Worm (Caenorhabditis elegans) whole organism, mixed stage, embryonic: ENCODE measurements around the gene affl-2.

ENCODE experiments used
- M03D4.4 ChIP-seq: sonication (generic microtip); optimal IDR thresholded peaks from 2 replicates; lab custom pipeline; 2017; ENCODE audit warnings: mild to moderate bottlenecking, missing genetic modification characterization, missing compliant biosample characterization
- bed-3 ChIP-seq: fragments of 200-800 bp; sonication (Bioruptor generic); optimal IDR thresholded peaks from 3 replicates; lab custom pipeline; 2018; ENCODE audit warnings: mild to moderate bottlenecking, missing genetic modification characterization, moderate library complexity, missing compliant biosample characterization
- blmp-1 ChIP-seq: fragments of 150-350 bp; optimal IDR thresholded peaks from 2 replicates; lab custom pipeline; 2014; ENCODE audit warnings: missing biosample characterization, missing genetic modification characterization
- ceh-39 ChIP-seq: fragments of 150-350 bp; optimal IDR thresholded peaks from 2 replicates; lab custom pipeline; 2014; ENCODE audit warnings: missing biosample characterization, missing genetic modification characterization
- ceh-43 ChIP-seq: fragments of 200-800 bp; sonication (Bioruptor generic); optimal IDR thresholded peaks from 2 replicates; lab custom pipeline; 2018; ENCODE audit warnings: mild to moderate bottlenecking, missing genetic modification characterization, moderate library complexity, missing compliant biosample characterization
- ceh-83 ChIP-seq: fragments of 200-800 bp; sonication (Bioruptor generic); optimal IDR thresholded peaks from 2 replicates; lab custom pipeline; 2018; ENCODE audit warnings: mild to moderate bottlenecking, missing genetic modification characterization, missing compliant biosample characterization
- ces-1 ChIP-seq: fragments of 150-350 bp; optimal IDR thresholded peaks from 2 replicates; lab custom pipeline; 2014; ENCODE audit warnings: missing biosample characterization, missing genetic modification reagents, missing genetic modification characterization
- cnd-1 ChIP-seq: fragments of 200-800 bp; sonication (Bioruptor generic); optimal IDR thresholded peaks from 2 replicates; lab custom pipeline; 2018; ENCODE audit warnings: mild to moderate bottlenecking, missing genetic modification characterization, missing compliant biosample characterization
- drap-1 ChIP-seq: fragments of 200-800 bp; sonication (Bioruptor generic); optimal IDR thresholded peaks from 3 replicates; lab custom pipeline; 2018; ENCODE audit warnings: mild to moderate bottlenecking, missing genetic modification characterization, missing compliant biosample characterization
- elt-1 ChIP-seq: sonication (generic microtip); optimal IDR thresholded peaks from 2 replicates; lab custom pipeline; 2017; ENCODE audit warnings: missing genetic modification characterization, mild to moderate bottlenecking, missing compliant biosample characterization, antibody characterized with exemption, moderate library complexity, borderline replicate concordance; ENCODE audit not compliant: insufficient read depth
- elt-3 ChIP-seq: fragments of 150-350 bp; optimal IDR thresholded peaks from 2 replicates; lab custom pipeline; 2014; ENCODE audit warnings: missing biosample characterization, missing genetic modification characterization
- flh-1 ChIP-seq: fragments of 200-800 bp; sonication (Bioruptor generic); optimal IDR thresholded peaks from 2 replicates; lab custom pipeline; 2018; ENCODE audit warnings: mild to moderate bottlenecking, missing genetic modification characterization, moderate library complexity, missing compliant biosample characterization
- ham-2 ChIP-seq: fragments of 200-800 bp; sonication (Bioruptor generic); optimal IDR thresholded peaks from 2 replicates; lab custom pipeline; 2018; ENCODE audit warnings: mild to moderate bottlenecking, missing genetic modification characterization, missing compliant biosample characterization
- hlh-1 ChIP-seq: fragments of 150-350 bp; optimal IDR thresholded peaks from 2 replicates; lab custom pipeline; 2014; ENCODE audit warnings: missing biosample characterization, missing genetic modification reagents, missing genetic modification characterization
- lin-13 ChIP-seq: fragments of 150-350 bp; optimal IDR thresholded peaks from 2 replicates; lab custom pipeline; 2014; ENCODE audit warnings: missing biosample characterization, missing genetic modification characterization
- lin-32 ChIP-seq: fragments of 200-800 bp; sonication (Bioruptor generic); optimal IDR thresholded peaks from 2 replicates; lab custom pipeline; 2018; ENCODE audit warnings: mild to moderate bottlenecking, missing genetic modification characterization, missing compliant biosample characterization
- lsy-2 ChIP-seq: fragments of 150-350 bp; optimal IDR thresholded peaks from 2 replicates; lab custom pipeline; 2014; ENCODE audit warnings: missing biosample characterization, missing genetic modification characterization
- mab-5 ChIP-seq: fragments of 150-350 bp; optimal IDR thresholded peaks from 2 replicates; lab custom pipeline; 2014; ENCODE audit warnings: missing biosample characterization, missing genetic modification characterization
- mep-1 ChIP-seq: fragments of 150-350 bp; optimal IDR thresholded peaks from 2 replicates; lab custom pipeline; 2017; ENCODE audit warnings: missing biosample characterization, missing genetic modification reagents, missing genetic modification characterization, inconsistent platforms
- mls-2 ChIP-seq: sonication (generic microtip); optimal IDR thresholded peaks from 2 replicates; lab custom pipeline; 2016; ENCODE audit warnings: mild to moderate bottlenecking, missing genetic modification characterization, moderate library complexity, missing compliant biosample characterization
- nhr-12 ChIP-seq: fragments of 150-350 bp; optimal IDR thresholded peaks from 2 replicates; lab custom pipeline; 2014; ENCODE audit warnings: missing biosample characterization, missing genetic modification characterization
- nhr-2 ChIP-seq: fragments of 150-350 bp; optimal IDR thresholded peaks from 2 replicates; lab custom pipeline; 2014; ENCODE audit warnings: missing biosample characterization, missing genetic modification characterization
- nhr-237 ChIP-seq: fragments of 150-350 bp; optimal IDR thresholded peaks from 2 replicates; lab custom pipeline; 2014; ENCODE audit warnings: missing biosample characterization, missing genetic modification characterization
- nhr-28 ChIP-seq: fragments of 150-350 bp; optimal IDR thresholded peaks from 2 replicates; lab custom pipeline; 2014; ENCODE audit warnings: missing biosample characterization, missing genetic modification characterization
- nhr-76 ChIP-seq: sonication (generic microtip); optimal IDR thresholded peaks from 2 replicates; lab custom pipeline; 2017; ENCODE audit warnings: missing biosample characterization, missing genetic modification characterization
- pha-4 ChIP-seq: fragments of 150-350 bp; optimal IDR thresholded peaks from 2 replicates; lab custom pipeline; 2018; ENCODE audit warnings: missing biosample characterization, missing genetic modification reagents, missing genetic modification characterization
- sem-2 ChIP-seq: fragments of 200-800 bp; sonication (Bioruptor generic); optimal IDR thresholded peaks from 2 replicates; lab custom pipeline; 2018; ENCODE audit warnings: mild to moderate bottlenecking, missing genetic modification characterization, missing compliant biosample characterization
- snpc-4 ChIP-seq: fragments of 150-350 bp; optimal IDR thresholded peaks from 2 replicates; lab custom pipeline; 2014; ENCODE audit warnings: missing biosample characterization, missing genetic modification characterization
- sptf-1 ChIP-seq: sonication (generic microtip); optimal IDR thresholded peaks from 2 replicates; lab custom pipeline; 2017; ENCODE audit warnings: mild to moderate bottlenecking, missing genetic modification characterization, moderate library complexity, missing compliant biosample characterization
- tbx-8 ChIP-seq: fragments of 200-800 bp; sonication (Bioruptor generic); optimal IDR thresholded peaks from 2 replicates; lab custom pipeline; 2018; ENCODE audit warnings: mild to moderate bottlenecking, missing genetic modification characterization, moderate library complexity, missing compliant biosample characterization
- unc-120 ChIP-seq: sonication (generic microtip); optimal IDR thresholded peaks from 2 replicates; lab custom pipeline; 2017; ENCODE audit warnings: missing genetic modification characterization, missing compliant biosample characterization; ENCODE audit not compliant: poor library complexity, severe bottlenecking
- unc-39 ChIP-seq: fragments of 150-350 bp; optimal IDR thresholded peaks from 2 replicates; lab custom pipeline; 2014; ENCODE audit warnings: missing biosample characterization, missing genetic modification characterization
- unc-62 ChIP-seq: fragments of 150-350 bp; optimal IDR thresholded peaks from 2 replicates; lab custom pipeline; 2014; ENCODE audit warnings: missing biosample characterization, missing genetic modification reagents, missing genetic modification characterization
- zip-8 ChIP-seq: fragments of 150-350 bp; optimal IDR thresholded peaks from 2 replicates; lab custom pipeline; 2014; ENCODE audit warnings: missing biosample characterization, missing genetic modification characterization
- ztf-11 ChIP-seq: fragments of 150-350 bp; optimal IDR thresholded peaks from 2 replicates; lab custom pipeline; 2014; ENCODE audit warnings: missing biosample characterization, missing genetic modification characterization

Gene affl-2

DNA sequence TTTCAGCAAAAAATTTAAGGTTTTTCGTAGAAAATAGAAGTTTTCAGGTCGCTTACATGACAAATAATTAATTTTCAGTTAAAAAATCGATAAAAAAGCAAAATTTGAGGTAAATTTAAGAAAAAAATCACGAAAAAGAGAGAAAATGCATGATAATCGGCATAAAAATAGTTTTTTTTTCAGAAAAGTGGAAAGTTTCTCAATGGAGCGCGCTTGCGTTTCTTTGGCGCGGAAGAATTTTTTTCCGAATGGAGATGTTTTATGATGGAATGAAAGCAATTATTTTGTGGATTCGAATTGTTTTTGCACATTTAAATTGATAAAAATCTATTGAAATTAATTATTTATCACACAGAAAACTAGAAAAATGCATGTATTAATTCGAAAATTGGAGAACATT lies 10.8 kb upstream of the affl-2 start:
- TF ChIP-seq ham-2 (GFP tag; lab: Kevin White, UChicago): no peak
- TF ChIP-seq nhr-2 (tag; lab: Kevin White, UChicago): no peak
- TF ChIP-seq mab-5: no peak
- TF ChIP-seq unc-120 (tag; lab: Kevin White, UChicago): no peak
- TF ChIP-seq sem-2 (GFP tag; lab: Kevin White, UChicago): no peak
- no peak for TF ChIP-seq lin-13 (tag; lab: Kevin White, UChicago)

DNA sequence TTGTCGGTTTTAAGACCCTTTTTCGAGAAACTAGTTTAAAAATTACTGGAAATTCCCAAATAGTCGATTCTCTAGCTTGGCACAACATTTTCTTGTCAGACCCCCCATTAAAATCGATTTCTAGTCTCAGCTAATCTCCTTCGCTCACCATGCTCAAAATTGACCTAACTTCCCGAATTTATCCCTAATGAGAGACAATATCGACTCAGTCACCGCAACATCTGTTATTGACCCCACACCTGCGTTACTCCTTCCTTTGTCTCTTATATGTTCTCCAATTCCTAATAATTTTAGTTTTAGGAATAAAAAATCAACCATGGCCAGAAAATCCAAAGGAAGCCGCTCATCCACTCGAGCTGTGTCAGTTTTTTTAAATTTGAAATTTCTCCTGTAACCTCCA lies 5.7 kb upstream of the affl-2 start, which contains the start of gene cec-8:
Gene cec-8, plus strand, starts transcription at position 301 of the 400 bp plus-strand sequence.
- TF ChIP-seq ceh-83 (no peak), ces-1 (GFP tag; lab: Kevin White, UChicago) (no peak), ceh-39 (tag; lab: Kevin White, UChicago) (no peak), pha-4 (no peak), nhr-28 (tag; lab: Kevin White, UChicago) (no peak), ham-2 (GFP tag; lab: Kevin White, UChicago) (no peak), tbx-8 (GFP tag; lab: Kevin White, UChicago) (no peak), sptf-1 (no peak), snpc-4 (tag; lab: Kevin White, UChicago) (no peak), nhr-76 (no peak)

DNA sequence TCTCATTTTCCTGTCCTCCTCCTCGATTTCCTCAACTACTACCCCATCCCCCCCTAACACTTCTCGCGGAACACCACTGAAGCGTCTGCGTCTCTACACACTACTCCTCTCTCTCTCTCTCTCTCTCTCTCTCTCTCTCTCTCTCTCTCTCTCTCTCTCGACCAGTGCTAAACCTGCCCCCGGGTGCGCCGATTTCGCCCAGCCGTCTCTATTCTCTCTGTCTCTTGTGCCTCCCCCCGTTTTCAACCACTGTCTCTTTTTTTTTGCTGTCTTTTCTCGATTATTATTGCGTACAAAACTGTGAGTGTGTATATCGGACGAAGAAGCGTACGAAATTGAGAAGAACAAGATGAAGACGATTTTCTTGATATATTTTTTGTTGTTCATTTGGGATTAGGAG lies 1.7 kb upstream of the affl-2 start:
- TF ChIP-seq ztf-11 (tag; lab: Kevin White, UChicago) (peak; percentile 16), bed-3 (no peak), lsy-2 (tag; lab: Kevin White, UChicago) (peak; percentile 35), drap-1 (GFP tag; lab: Kevin White, UChicago) (peak; percentile 43), hlh-1 (tag; lab: Kevin White, UChicago) (no peak), blmp-1 (tag; lab: Kevin White, UChicago) (no peak), unc-39 (tag; lab: Kevin White, UChicago) (no peak), ceh-43 (GFP tag; lab: Kevin White, UChicago) (no peak), ham-2 (GFP tag; lab: Kevin White, UChicago) (peak; percentile 74), nhr-237 (peak; percentile 30), nhr-76 (no peak), nhr-2 (tag; lab: Kevin White, UChicago) (no peak), nhr-12 (tag; lab: Kevin White, UChicago) (no peak), sptf-1 (peak; percentile 68), unc-120 (tag; lab: Kevin White, UChicago) (peak; percentile 49), snpc-4 (tag; lab: Kevin White, UChicago) (no peak), elt-1 (tag; lab: Kevin White, UChicago) (peak; percentile 23), lin-13 (tag; lab: Kevin White, UChicago) (peak; percentile 36), mls-2 (tag; lab: Kevin White, UChicago) (peak; percentile 52), nhr-28 (tag; lab: Kevin White, UChicago) (no peak), ceh-83 (peak; percentile 54), lin-32 (GFP tag; lab: Kevin White, UChicago) (no peak), mab-5 (no peak), flh-1 (GFP tag; lab: Kevin White, UChicago) (no peak), sem-2 (GFP tag; lab: Kevin White, UChicago) (no peak), elt-3 (no peak), tbx-8 (GFP tag; lab: Kevin White, UChicago) (no peak), ceh-39 (tag; lab: Kevin White, UChicago) (no peak), zip-8 (tag; lab: Kevin White, UChicago) (no peak), ces-1 (GFP tag; lab: Kevin White, UChicago) (peak; percentile 38), mep-1 (tag; lab: Kevin White, UChicago) (no peak), pha-4 (peak; percentile 23), M03D4.4 (peak; percentile 47), cnd-1 (tag; lab: Kevin White, UChicago) (peak; percentile 28), unc-62 (GFP tag; lab: Kevin White, UChicago) (no peak)

DNA sequence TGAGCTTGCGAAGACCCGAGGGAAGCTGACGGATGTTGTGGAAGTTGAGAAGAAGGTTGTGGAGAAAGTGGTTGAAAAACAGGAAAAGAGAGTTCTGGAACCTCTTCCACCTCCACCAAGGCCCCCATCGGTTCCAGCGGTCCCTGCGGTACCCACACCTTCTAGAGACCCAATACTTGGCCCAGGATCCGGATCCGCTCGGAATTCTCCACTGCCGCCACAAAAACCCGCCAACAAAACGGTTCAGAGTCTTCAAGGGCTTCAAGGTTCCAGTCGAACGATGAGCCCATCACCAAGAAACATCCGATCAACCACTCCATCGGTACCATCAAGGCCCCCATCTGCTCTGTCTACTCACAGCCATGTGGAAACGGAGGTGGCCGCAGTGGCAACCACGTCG lies 2.3 kb downstream of the affl-2 start:
- no peak for TF ChIP-seq unc-120 (tag; lab: Kevin White, UChicago)
- TF ChIP-seq ztf-11 (tag; lab: Kevin White, UChicago): no peak
- TF ChIP-seq nhr-28 (tag; lab: Kevin White, UChicago): no peak
- TF ChIP-seq unc-39 (tag; lab: Kevin White, UChicago): no peak
- TF ChIP-seq sem-2 (GFP tag; lab: Kevin White, UChicago): no peak
- no peak for TF ChIP-seq ceh-43 (GFP tag; lab: Kevin White, UChicago)
- no peak for TF ChIP-seq lin-13 (tag; lab: Kevin White, UChicago)
- no peak for TF ChIP-seq mep-1 (tag; lab: Kevin White, UChicago)
- no peak for TF ChIP-seq blmp-1 (tag; lab: Kevin White, UChicago)
- no peak for TF ChIP-seq M03D4.4
- no peak for TF ChIP-seq pha-4
- no peak for TF ChIP-seq hlh-1 (tag; lab: Kevin White, UChicago)
- no peak for TF ChIP-seq elt-3
- TF ChIP-seq nhr-76: no peak
- TF ChIP-seq drap-1 (GFP tag; lab: Kevin White, UChicago): no peak
- no peak for TF ChIP-seq ceh-83
- no peak for TF ChIP-seq ham-2 (GFP tag; lab: Kevin White, UChicago)
